Worm (Caenorhabditis elegans) whole organism, L2 larva: ENCODE data around the gene cest-10.

Experiments used
- C34F6.9 ChIP-seq: fragments of 150-350 bp; optimal IDR thresholded peaks from 2 replicates; lab custom pipeline; 2014; ENCODE audit warnings: missing biosample characterization, missing genetic modification characterization
- F13H6.1 ChIP-seq: sonication (generic microtip); optimal IDR thresholded peaks from 2 replicates; lab custom pipeline; 2016; ENCODE audit warnings: missing genetic modification characterization, missing compliant biosample characterization
- R02D3.7 ChIP-seq: fragments of 150-350 bp; optimal IDR thresholded peaks from 2 replicates; lab custom pipeline; 2014; ENCODE audit warnings: missing biosample characterization, missing genetic modification characterization
- ZK546.5 ChIP-seq: sonication (generic microtip); optimal IDR thresholded peaks from 2 replicates; lab custom pipeline; 2017; ENCODE audit warnings: missing biosample characterization, missing genetic modification characterization
- alr-1 ChIP-seq: fragments of 150-350 bp; optimal IDR thresholded peaks from 2 replicates; lab custom pipeline; 2014; ENCODE audit warnings: missing biosample characterization, missing genetic modification characterization
- aly-2 ChIP-seq: fragments of 150-350 bp; optimal IDR thresholded peaks from 2 replicates; lab custom pipeline; 2014; ENCODE audit warnings: missing biosample characterization, missing genetic modification characterization
- ama-1 ChIP-seq: fragments of 150-350 bp; optimal IDR thresholded peaks from 2 replicates; lab custom pipeline; 2018; ENCODE audit warnings: inconsistent platforms
- blmp-1 ChIP-seq: sonication (generic microtip); optimal IDR thresholded peaks from 2 replicates; lab custom pipeline; 2017; ENCODE audit warnings: missing genetic modification characterization, mild to moderate bottlenecking, missing compliant biosample characterization, antibody characterized with exemption, moderate library complexity; ENCODE audit not compliant: insufficient read depth
- ceh-16 ChIP-seq: fragments of 150-350 bp; optimal IDR thresholded peaks from 2 replicates; lab custom pipeline; 2014; ENCODE audit warnings: missing biosample characterization, missing genetic modification characterization
- crh-2 ChIP-seq: sonication (generic microtip); optimal IDR thresholded peaks from 2 replicates; lab custom pipeline; 2017; ENCODE audit warnings: missing biosample characterization, missing genetic modification characterization
- egl-27 ChIP-seq: sonication (generic microtip); optimal IDR thresholded peaks from 3 replicates; lab custom pipeline; 2017; ENCODE audit warnings: missing biosample characterization, missing genetic modification reagents, missing genetic modification characterization
- elt-1 ChIP-seq: fragments of 150-350 bp; optimal IDR thresholded peaks from 2 replicates; lab custom pipeline; 2014; ENCODE audit warnings: missing biosample characterization, missing genetic modification characterization
- elt-3 ChIP-seq: sonication (generic microtip); optimal IDR thresholded peaks from 2 replicates; lab custom pipeline; 2017; ENCODE audit warnings: missing biosample characterization, missing genetic modification characterization
- fos-1 ChIP-seq: fragments of 150-350 bp; optimal IDR thresholded peaks from 2 replicates; lab custom pipeline; 2014; ENCODE audit warnings: missing biosample characterization, missing genetic modification characterization
- gmeb-1 ChIP-seq: fragments of 150-350 bp; optimal IDR thresholded peaks from 2 replicates; lab custom pipeline; 2014; ENCODE audit warnings: missing biosample characterization, missing genetic modification characterization
- lin-11 ChIP-seq: fragments of 150-350 bp; sonication (generic microtip); optimal IDR thresholded peaks from 2 replicates; lab custom pipeline; 2014; ENCODE audit warnings: missing biosample characterization, missing genetic modification characterization, inconsistent platforms, mixed read lengths
- lin-39 ChIP-seq: fragments of 150-350 bp; optimal IDR thresholded peaks from 2 replicates; lab custom pipeline; 2014; ENCODE audit warnings: missing biosample characterization, missing genetic modification reagents, missing genetic modification characterization
- lsy-2 ChIP-seq, 2 experiments: fragments of 150-350 bp in 1 of 2; sonication (generic microtip) in 1 of 2; optimal IDR thresholded peaks; 2 replicates each; lab custom pipeline; 2014 to 2017; ENCODE audit warnings: missing biosample characterization in 2 of 2, missing genetic modification characterization in 2 of 2
- mab-5 ChIP-seq: fragments of 150-350 bp; optimal IDR thresholded peaks from 2 replicates; lab custom pipeline; 2014; ENCODE audit warnings: missing biosample characterization, missing genetic modification characterization
- mbf-1 ChIP-seq: sonication (generic microtip); optimal IDR thresholded peaks from 2 replicates; lab custom pipeline; 2017; ENCODE audit warnings: missing biosample characterization, missing genetic modification characterization
- nhr-10 ChIP-seq: sonication (generic microtip); optimal IDR thresholded peaks from 2 replicates; lab custom pipeline; 2017; ENCODE audit warnings: missing biosample characterization, missing genetic modification characterization
- nhr-12 ChIP-seq: fragments of 150-350 bp; optimal IDR thresholded peaks from 2 replicates; lab custom pipeline; 2014; ENCODE audit warnings: missing biosample characterization, missing genetic modification characterization
- nhr-129 ChIP-seq: fragments of 150-350 bp; optimal IDR thresholded peaks from 2 replicates; lab custom pipeline; 2014; ENCODE audit warnings: missing biosample characterization, missing genetic modification characterization
- nhr-23 ChIP-seq: fragments of 150-350 bp; optimal IDR thresholded peaks from 2 replicates; lab custom pipeline; 2014; ENCODE audit warnings: missing biosample characterization, missing genetic modification reagents, missing genetic modification characterization
- nhr-237 ChIP-seq: fragments of 150-350 bp; optimal IDR thresholded peaks from 2 replicates; lab custom pipeline; 2014; ENCODE audit warnings: missing biosample characterization, missing genetic modification characterization
- nhr-6 ChIP-seq: fragments of 150-350 bp; optimal IDR thresholded peaks from 2 replicates; lab custom pipeline; 2014; ENCODE audit warnings: missing biosample characterization, missing genetic modification characterization
- nhr-77 ChIP-seq: fragments of 150-350 bp; optimal IDR thresholded peaks from 2 replicates; lab custom pipeline; 2014; ENCODE audit warnings: missing biosample characterization, missing genetic modification characterization
- peb-1 ChIP-seq: fragments of 150-350 bp; optimal IDR thresholded peaks from 2 replicates; lab custom pipeline; 2014; ENCODE audit warnings: missing biosample characterization, missing genetic modification characterization
- skn-1 ChIP-seq: sonication (generic microtip); optimal IDR thresholded peaks from 2 replicates; lab custom pipeline; 2017; ENCODE audit warnings: missing biosample characterization, missing genetic modification characterization
- sma-3 ChIP-seq: sonication (generic microtip); optimal IDR thresholded peaks from 2 replicates; lab custom pipeline; 2016; ENCODE audit warnings: missing genetic modification reagents, missing genetic modification characterization, missing compliant biosample characterization
- sma-9 ChIP-seq, 2 experiments: fragments of 150-350 bp in 1 of 2; sonication (generic microtip) in 1 of 2; optimal IDR thresholded peaks; 2 replicates each; lab custom pipeline; 2014 to 2016; ENCODE audit warnings: missing genetic modification characterization in 2 of 2, mild to moderate bottlenecking in 1 of 2, missing biosample characterization in 1 of 2, missing compliant biosample characterization in 1 of 2, missing genetic modification reagents in 1 of 2, moderate library complexity in 1 of 2
- snpc-4 ChIP-seq: fragments of 150-350 bp; optimal IDR thresholded peaks from 2 replicates; lab custom pipeline; 2014; ENCODE audit warnings: missing biosample characterization, missing genetic modification characterization
- unc-39 ChIP-seq: fragments of 150-350 bp; optimal IDR thresholded peaks from 2 replicates; lab custom pipeline; 2014; ENCODE audit warnings: missing biosample characterization, missing genetic modification characterization
- unc-55 ChIP-seq: fragments of 150-350 bp; sonication (generic microtip); optimal IDR thresholded peaks from 3 replicates; lab custom pipeline; 2014; ENCODE audit warnings: missing biosample characterization, missing genetic modification reagents, missing genetic modification characterization
- unc-62 ChIP-seq: fragments of 150-350 bp; optimal IDR thresholded peaks from 2 replicates; lab custom pipeline; 2014; ENCODE audit warnings: missing biosample characterization, missing genetic modification reagents, missing genetic modification characterization
- zag-1 ChIP-seq: fragments of 150-350 bp; optimal IDR thresholded peaks from 2 replicates; lab custom pipeline; 2014; ENCODE audit warnings: missing biosample characterization, missing genetic modification characterization
- ztf-11 ChIP-seq: sonication (generic microtip); optimal IDR thresholded peaks from 2 replicates; lab custom pipeline; 2017; ENCODE audit warnings: missing biosample characterization, missing genetic modification characterization

Gene cest-10

DNA sequence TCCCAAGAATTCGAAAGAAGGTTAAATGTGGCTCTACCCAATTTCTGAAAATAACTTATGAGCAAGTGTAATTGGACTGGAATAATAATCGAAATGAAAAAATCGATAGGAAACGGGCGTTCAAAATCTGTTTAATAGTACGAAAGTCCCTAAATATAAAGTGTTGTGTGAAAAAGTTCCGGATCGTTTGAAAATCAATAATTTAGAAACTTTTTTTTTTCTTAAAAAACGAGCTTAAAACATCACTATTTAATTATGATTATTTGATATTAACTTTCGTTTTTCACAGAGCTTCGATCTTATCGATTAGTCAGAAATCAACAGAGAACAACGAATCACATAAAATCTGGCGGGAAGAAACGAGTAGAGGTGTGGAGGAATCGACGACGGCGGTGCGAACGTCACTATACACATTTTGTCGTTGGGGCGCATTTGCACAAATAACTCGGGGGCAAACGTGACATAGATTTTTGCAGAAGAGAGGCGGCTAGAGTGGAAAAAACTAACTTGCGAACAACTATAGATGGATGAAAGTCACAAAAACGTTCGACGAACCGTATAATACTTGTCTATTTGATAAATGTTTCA lies 35.6 kb upstream of the cest-10 start, which contains the start of gene hecd-1:
Gene hecd-1, minus strand, starts transcription at position 51 of the 588 bp plus-strand sequence.
- TF ChIP-seq crh-2: peak; percentile 30
- TF ChIP-seq nhr-10: no peak
- TF ChIP-seq zag-1 (tag; lab: Kevin White, UChicago): no peak
- no peak for TF ChIP-seq ama-1 (lab: Kevin White, UChicago)
- TF ChIP-seq nhr-129: peak; percentile 56
- no peak for TF ChIP-seq snpc-4 (tag; lab: Kevin White, UChicago)

DNA sequence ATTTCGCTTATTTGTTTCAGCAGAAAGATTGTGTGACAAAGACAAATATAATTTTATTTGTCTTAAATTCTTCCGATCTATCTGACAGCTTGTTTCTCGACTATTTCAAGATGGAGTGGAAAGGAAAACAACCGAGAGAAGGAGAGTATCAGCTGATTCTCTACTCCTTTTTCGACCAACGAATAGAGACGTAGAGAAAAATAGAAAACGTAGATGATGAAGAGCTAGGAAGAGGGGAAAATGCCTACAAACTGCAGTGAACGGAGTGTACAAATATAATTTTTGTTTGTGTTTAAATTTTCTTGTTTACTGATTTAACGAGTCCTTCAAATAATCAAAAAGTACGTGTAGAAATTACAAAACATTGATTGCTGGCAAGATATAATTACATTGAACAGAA lies 32.6 kb upstream of the cest-10 start:
- TF ChIP-seq R02D3.7 (tag; lab: Kevin White, UChicago): no peak
- no peak for TF ChIP-seq gmeb-1 (tag; lab: Kevin White, UChicago)
- no peak for TF ChIP-seq nhr-23 (tag; lab: Kevin White, UChicago)
- no peak for TF ChIP-seq lin-11 (tag; lab: Kevin White, UChicago)
- TF ChIP-seq fos-1 (tag; lab: Kevin White, UChicago): peak; percentile 25
- peak in 1 of 2 experiments; percentile 55 for TF ChIP-seq lsy-2 (tag; optimal IDR thresholded peaks at IDR 0.05; lab: Kevin White, UChicago)
- no peak for TF ChIP-seq alr-1 (tag; lab: Kevin White, UChicago)
- no peak for TF ChIP-seq unc-62 (GFP tag; lab: Kevin White, UChicago)
- no peak for TF ChIP-seq ama-1 (lab: Kevin White, UChicago)
- TF ChIP-seq nhr-129: peak; percentile 61
- TF ChIP-seq ztf-11 (tag; lab: Kevin White, UChicago): no peak
- no peak for TF ChIP-seq ceh-16 (tag; lab: Kevin White, UChicago)
- TF ChIP-seq sma-3: no peak
- peak; percentile 51 for TF ChIP-seq unc-55 (GFP tag; lab: Kevin White, UChicago)
- no peak for TF ChIP-seq skn-1
- TF ChIP-seq peb-1 (tag; lab: Kevin White, UChicago): no peak
- TF ChIP-seq elt-1: no peak
- TF ChIP-seq F13H6.1: no peak
- no peak for TF ChIP-seq nhr-12
- TF ChIP-seq egl-27 (tag; lab: Kevin White, UChicago): no peak
- TF ChIP-seq sma-9 (GFP tag; optimal IDR thresholded peaks at IDR 0.05; lab: Kevin White, UChicago): no peak
- TF ChIP-seq sma-9 (tag; optimal IDR thresholded peaks at IDR 0.05; lab: Kevin White, UChicago): no peak
- TF ChIP-seq mbf-1 (tag; lab: Kevin White, UChicago): no peak
- no peak for TF ChIP-seq ZK546.5 (tag; lab: Kevin White, UChicago)
- TF ChIP-seq crh-2: peak; percentile 30
- TF ChIP-seq C34F6.9 (tag; lab: Kevin White, UChicago): peak; percentile 56
- no peak for TF ChIP-seq elt-3 (tag; lab: Kevin White, UChicago)
- no peak for TF ChIP-seq nhr-77

DNA sequence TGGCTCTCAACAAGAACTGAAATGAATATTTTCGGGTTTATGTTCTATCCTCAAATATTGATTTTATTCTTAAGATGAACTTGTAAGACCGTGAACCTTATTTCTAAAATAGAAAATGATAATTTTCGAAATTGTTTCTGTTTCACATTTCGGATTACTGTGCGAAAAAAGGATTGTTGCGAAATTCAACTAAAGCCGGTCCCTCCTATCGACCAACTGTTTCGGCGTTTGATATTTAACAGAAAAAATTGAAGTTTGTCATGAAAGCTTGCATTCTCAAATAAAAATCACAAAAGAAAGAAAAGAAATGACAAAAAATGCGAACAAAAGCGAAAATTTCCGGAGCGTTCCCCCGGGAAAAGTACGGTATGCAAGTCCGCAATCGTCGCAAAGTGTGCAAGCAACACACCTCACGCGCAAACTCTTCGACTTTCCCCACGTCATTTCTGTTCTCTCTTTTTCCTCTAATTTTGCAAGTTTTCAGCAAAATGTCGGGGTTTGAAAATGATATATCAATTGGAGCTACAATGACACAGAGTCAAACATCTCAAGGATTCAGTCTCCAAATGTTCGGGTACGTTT lies 31.2 kb upstream of the cest-10 start, which contains the start of gene C34D4.4:
Gene C34D4.4, plus strand, starts transcription at position 342 of the 582 bp plus-strand sequence.
- TF ChIP-seq fos-1 (tag; lab: Kevin White, UChicago): no peak
- TF ChIP-seq unc-39 (tag; lab: Kevin White, UChicago): no peak
- TF ChIP-seq aly-2: no peak
- TF ChIP-seq mab-5 (tag; lab: Kevin White, UChicago): no peak
- TF ChIP-seq nhr-6 (tag; lab: Kevin White, UChicago): no peak
- TF ChIP-seq lin-11 (tag; lab: Kevin White, UChicago): no peak
- no peak for TF ChIP-seq nhr-237 (tag; lab: Kevin White, UChicago)
- no peak for TF ChIP-seq blmp-1 (tag; lab: Kevin White, UChicago)
- TF ChIP-seq egl-27 (tag; lab: Kevin White, UChicago): no peak
- no peak for TF ChIP-seq snpc-4 (tag; lab: Kevin White, UChicago)
- TF ChIP-seq nhr-23 (tag; lab: Kevin White, UChicago): no peak
- TF ChIP-seq nhr-129: peak; percentile 21
- TF ChIP-seq peb-1 (tag; lab: Kevin White, UChicago): no peak
- peak; percentile 69 for TF ChIP-seq unc-55 (GFP tag; lab: Kevin White, UChicago)
- peak; percentile 28 for TF ChIP-seq gmeb-1 (tag; lab: Kevin White, UChicago)
- TF ChIP-seq zag-1 (tag; lab: Kevin White, UChicago): no peak
- no peak for TF ChIP-seq ceh-16 (tag; lab: Kevin White, UChicago)
- no peak for TF ChIP-seq sma-9 (GFP tag; optimal IDR thresholded peaks at IDR 0.05; lab: Kevin White, UChicago)
- no peak for TF ChIP-seq sma-9 (tag; optimal IDR thresholded peaks at IDR 0.05; lab: Kevin White, UChicago)
- no peak for TF ChIP-seq lin-39 (tag; lab: Kevin White, UChicago)
- TF ChIP-seq C34F6.9 (tag; lab: Kevin White, UChicago): peak; percentile 68
- no peak for TF ChIP-seq nhr-10
- peak; percentile 54 for TF ChIP-seq crh-2
- TF ChIP-seq ama-1 (lab: Kevin White, UChicago): no peak
- no peak for TF ChIP-seq nhr-12
- peak; percentile 85 to 97 for TF ChIP-seq lsy-2 (tag; optimal IDR thresholded peaks at IDR 0.05; lab: Kevin White, UChicago)
- TF ChIP-seq, all 48 proteins: peak for 6
